Worm (Caenorhabditis elegans) whole organism, mixed stage, embryonic: Measurements from ENCODE around the gene F49C5.10.

Experiments
- ceh-43 ChIP-seq: fragments of 200-800 bp; sonication (Bioruptor generic); optimal IDR thresholded peaks from 2 replicates; lab custom pipeline; 2018; ENCODE audit warnings: mild to moderate bottlenecking, missing genetic modification characterization, moderate library complexity, missing compliant biosample characterization
- ces-1 ChIP-seq: fragments of 150-350 bp; optimal IDR thresholded peaks from 2 replicates; lab custom pipeline; 2014; ENCODE audit warnings: missing biosample characterization, missing genetic modification reagents, missing genetic modification characterization
- cnd-1 ChIP-seq: fragments of 200-800 bp; sonication (Bioruptor generic); optimal IDR thresholded peaks from 2 replicates; lab custom pipeline; 2018; ENCODE audit warnings: mild to moderate bottlenecking, missing genetic modification characterization, missing compliant biosample characterization
- hlh-1 ChIP-seq: fragments of 150-350 bp; optimal IDR thresholded peaks from 2 replicates; lab custom pipeline; 2014; ENCODE audit warnings: missing biosample characterization, missing genetic modification reagents, missing genetic modification characterization
- lin-13 ChIP-seq: fragments of 150-350 bp; optimal IDR thresholded peaks from 2 replicates; lab custom pipeline; 2014; ENCODE audit warnings: missing biosample characterization, missing genetic modification characterization
- lsy-2 ChIP-seq: fragments of 150-350 bp; optimal IDR thresholded peaks from 2 replicates; lab custom pipeline; 2014; ENCODE audit warnings: missing biosample characterization, missing genetic modification characterization
- mab-5 ChIP-seq: fragments of 150-350 bp; optimal IDR thresholded peaks from 2 replicates; lab custom pipeline; 2014; ENCODE audit warnings: missing biosample characterization, missing genetic modification characterization
- mls-2 ChIP-seq: sonication (generic microtip); optimal IDR thresholded peaks from 2 replicates; lab custom pipeline; 2016; ENCODE audit warnings: mild to moderate bottlenecking, missing genetic modification characterization, moderate library complexity, missing compliant biosample characterization
- pha-4 ChIP-seq: fragments of 150-350 bp; optimal IDR thresholded peaks from 2 replicates; lab custom pipeline; 2018; ENCODE audit warnings: missing biosample characterization, missing genetic modification reagents, missing genetic modification characterization
- snpc-4 ChIP-seq: fragments of 150-350 bp; optimal IDR thresholded peaks from 2 replicates; lab custom pipeline; 2014; ENCODE audit warnings: missing biosample characterization, missing genetic modification characterization
- unc-39 ChIP-seq: fragments of 150-350 bp; optimal IDR thresholded peaks from 2 replicates; lab custom pipeline; 2014; ENCODE audit warnings: missing biosample characterization, missing genetic modification characterization
- unc-62 ChIP-seq: fragments of 150-350 bp; optimal IDR thresholded peaks from 2 replicates; lab custom pipeline; 2014; ENCODE audit warnings: missing biosample characterization, missing genetic modification reagents, missing genetic modification characterization
- zip-8 ChIP-seq: fragments of 150-350 bp; optimal IDR thresholded peaks from 2 replicates; lab custom pipeline; 2014; ENCODE audit warnings: missing biosample characterization, missing genetic modification characterization
- ztf-11 ChIP-seq: fragments of 150-350 bp; optimal IDR thresholded peaks from 2 replicates; lab custom pipeline; 2014; ENCODE audit warnings: missing biosample characterization, missing genetic modification characterization

DNA sequence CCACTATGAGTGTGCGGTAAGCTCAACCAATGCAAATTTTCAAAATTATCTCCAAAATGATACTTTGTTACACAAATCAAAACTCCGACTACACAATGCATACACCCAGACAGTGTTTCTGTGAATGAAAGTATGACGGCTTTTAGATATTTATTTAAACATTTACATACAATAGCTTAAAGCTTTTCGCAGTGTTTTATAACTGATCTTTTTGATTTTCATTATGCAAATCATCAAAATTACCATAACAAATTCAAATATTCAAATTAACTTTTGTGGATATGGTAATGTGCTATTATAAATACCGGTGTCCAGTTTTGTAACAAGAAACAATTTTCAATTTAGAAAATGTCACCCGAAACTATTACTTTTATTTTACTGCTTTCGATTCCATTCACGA is at the start of gene F49C5.10, which contains the start of gene F49C5.5:
- TF ChIP-seq unc-62 = no peak
- no peak for TF ChIP-seq unc-39 (tag; lab: Kevin White, UChicago)
- no peak for TF ChIP-seq ces-1 (GFP tag; lab: Kevin White, UChicago)
- TF ChIP-seq pha-4 = no peak
- no peak for TF ChIP-seq mab-5 (tag; lab: Kevin White, UChicago)
- no peak for TF ChIP-seq ceh-43
- TF ChIP-seq mls-2 (tag; lab: Kevin White, UChicago) = no peak
- no peak for TF ChIP-seq snpc-4 (tag; lab: Kevin White, UChicago)
- TF ChIP-seq lin-13 (tag; lab: Kevin White, UChicago) = no peak
- TF ChIP-seq hlh-1 (tag; lab: Kevin White, UChicago) = no peak
- no peak for TF ChIP-seq ztf-11 (tag; lab: Kevin White, UChicago)
- no peak for TF ChIP-seq cnd-1 (tag; lab: Kevin White, UChicago)
- no peak for TF ChIP-seq zip-8 (tag; lab: Kevin White, UChicago)
- TF ChIP-seq lsy-2 (tag; lab: Kevin White, UChicago) = no peak
